Fruit fly (Drosophila melanogaster) whole organism, embryonic: ENCODE data around the gene Prx4.

Experiments used
- B-H1 ChIP-seq: fragments of 200-800 bp; sonication (Bioruptor generic); IDR thresholded peaks from 3 replicates; pipeline ENCODE4 v1.3.6; 2022; ENCODE audit warnings: missing biosample characterization, missing genetic modification characterization
- Blimp-1 ChIP-seq: fragments of 200-800 bp; sonication (Bioruptor generic); optimal IDR thresholded peaks from 3 replicates; lab custom pipeline; 2018; ENCODE audit warnings: missing biosample characterization, missing genetic modification characterization, mild to moderate bottlenecking, moderate library complexity, missing genetic modification reagents
- C15 ChIP-seq: fragments of 200-800 bp; sonication (Bioruptor generic); IDR thresholded peaks from 3 replicates; pipeline ENCODE4 v1.3.6; 2022; ENCODE audit warnings: missing biosample characterization, missing genetic modification characterization
- CG10366 ChIP-seq: fragments of 200-800 bp; sonication (Bioruptor generic); IDR thresholded peaks from 2 replicates; pipeline ENCODE4 v1.3.6; 2022; ENCODE audit warnings: missing biosample characterization, missing genetic modification characterization
- CG10979 ChIP-seq: fragments of 200-800 bp; sonication (Bioruptor generic); optimal IDR thresholded peaks from 2 replicates; lab custom pipeline; 2018; ENCODE audit warnings: missing biosample characterization, mild to moderate bottlenecking, missing genetic modification characterization, moderate library complexity
- CG11560 ChIP-seq: fragments of 200-800 bp; sonication (Bioruptor generic); IDR thresholded peaks from 3 replicates; pipeline ENCODE4 v1.3.6; 2022; ENCODE audit warnings: missing biosample characterization, missing genetic modification characterization
- CG12219 ChIP-seq: fragments of 200-800 bp; sonication (Bioruptor generic); optimal IDR thresholded peaks from 3 replicates; lab custom pipeline; 2018; ENCODE audit warnings: missing biosample characterization, mild to moderate bottlenecking, missing genetic modification characterization
- CG13775 ChIP-seq: fragments of 200-800 bp; sonication (Bioruptor generic); optimal IDR thresholded peaks from 3 replicates; lab custom pipeline; 2017; ENCODE audit warnings: missing biosample characterization, mild to moderate bottlenecking, missing genetic modification characterization
- CG14667 ChIP-seq: fragments of 200-800 bp; sonication (Bioruptor generic); IDR thresholded peaks from 2 replicates; pipeline ENCODE4 v1.3.6; 2022; ENCODE audit warnings: missing biosample characterization, missing genetic modification characterization
- CG16813 ChIP-seq: fragments of 200-800 bp; sonication (Bioruptor generic); IDR thresholded peaks from 3 replicates; pipeline ENCODE4 v1.3.6; 2022; ENCODE audit warnings: missing biosample characterization, missing genetic modification characterization; ENCODE audit not compliant: partially characterized antibody
- CG18262 ChIP-seq: fragments of 200-800 bp; optimal IDR thresholded peaks from 3 replicates; lab custom pipeline; 2019; ENCODE audit warnings: missing biosample characterization, mild to moderate bottlenecking, missing genetic modification characterization, moderate library complexity
- CG18764 ChIP-seq: fragments of 200-800 bp; sonication (Bioruptor generic); optimal IDR thresholded peaks from 3 replicates; lab custom pipeline; 2016; ENCODE audit warnings: missing biosample characterization, missing genetic modification characterization
- CG2199 ChIP-seq: fragments of 200-800 bp; sonication (Bioruptor generic); IDR thresholded peaks from 3 replicates; pipeline ENCODE4 v1.3.6; 2022; ENCODE audit warnings: missing biosample characterization, missing genetic modification characterization
- CG2875 ChIP-seq: fragments of 200-800 bp; sonication (Bioruptor generic); optimal IDR thresholded peaks from 2 replicates; lab custom pipeline; 2017; ENCODE audit warnings: missing biosample characterization, mild to moderate bottlenecking, missing genetic modification characterization, missing genetic modification reagents
- CG3281 ChIP-seq: fragments of 200-800 bp; sonication (Bioruptor generic); optimal IDR thresholded peaks from 3 replicates; lab custom pipeline; 2017; ENCODE audit warnings: missing biosample characterization, mild to moderate bottlenecking, missing genetic modification characterization
- CG5180 ChIP-seq: fragments of 200-800 bp; sonication (Bioruptor generic); optimal IDR thresholded peaks from 3 replicates; lab custom pipeline; 2017; ENCODE audit warnings: missing biosample characterization, missing genetic modification characterization, mild to moderate bottlenecking, moderate library complexity, missing genetic modification reagents
- CG7963 ChIP-seq: fragments of 200-800 bp; sonication (Bioruptor generic); IDR thresholded peaks from 3 replicates; pipeline ENCODE4 v1.3.6; 2022; ENCODE audit warnings: missing biosample characterization, missing genetic modification characterization; ENCODE audit not compliant: partially characterized antibody
- CG8089 ChIP-seq: fragments of 200-800 bp; sonication (Bioruptor generic); optimal IDR thresholded peaks from 3 replicates; lab custom pipeline; 2016; ENCODE audit warnings: missing biosample characterization, missing genetic modification characterization
- Camta ChIP-seq: fragments of 200-800 bp; sonication (Bioruptor generic); optimal IDR thresholded peaks from 2 replicates; lab custom pipeline; 2016; ENCODE audit warnings: missing biosample characterization, missing genetic modification characterization
- CrebB ChIP-seq: fragments of 200-800 bp; sonication (Bioruptor generic); optimal IDR thresholded peaks from 3 replicates; lab custom pipeline; 2018; ENCODE audit warnings: missing biosample characterization, mild to moderate bottlenecking, missing genetic modification characterization
- Dp ChIP-seq: fragments of 200-800 bp; sonication (Bioruptor generic); optimal IDR thresholded peaks from 2 replicates; lab custom pipeline; 2018; ENCODE audit warnings: missing biosample characterization, mild to moderate bottlenecking, missing genetic modification characterization, moderate library complexity
- Elba2 ChIP-seq: fragments of 200-800 bp; sonication (Bioruptor generic); optimal IDR thresholded peaks from 3 replicates; lab custom pipeline; 2016; ENCODE audit warnings: missing biosample characterization, missing genetic modification characterization
- Gsc ChIP-seq: fragments of 200-800 bp; sonication (Bioruptor generic); IDR thresholded peaks from 2 replicates; pipeline ENCODE4 v1.3.6; 2022; ENCODE audit warnings: missing biosample characterization, missing genetic modification characterization
- HmgD ChIP-seq: fragments of 200-800 bp; sonication (Bioruptor generic); optimal IDR thresholded peaks from 3 replicates; lab custom pipeline; 2016; ENCODE audit warnings: missing biosample characterization, missing genetic modification characterization
- Lim3 ChIP-seq: fragments of 200-800 bp; sonication (Bioruptor generic); IDR thresholded peaks from 2 replicates; pipeline ENCODE4 v1.3.6; 2022; ENCODE audit warnings: missing biosample characterization, missing genetic modification characterization
- Meics ChIP-seq: fragments of 200-800 bp; sonication (Bioruptor generic); optimal IDR thresholded peaks from 2 replicates; lab custom pipeline; 2017; ENCODE audit warnings: missing biosample characterization, mild to moderate bottlenecking, missing genetic modification characterization
- Poxn ChIP-seq: fragments of 200-800 bp; sonication (Bioruptor generic); IDR thresholded peaks from 2 replicates; pipeline ENCODE4 v1.3.6; 2022; ENCODE audit warnings: missing biosample characterization, missing genetic modification characterization
- Ravus ChIP-seq: fragments of 200-800 bp; sonication (Bioruptor generic); IDR thresholded peaks from 2 replicates; pipeline ENCODE4 v1.3.6; 2022; ENCODE audit warnings: missing biosample characterization, missing genetic modification characterization
- Stat92E ChIP-seq, 3 experiments: fragments of >200 bp in 2 of 3; fragments of 200-800 bp in 1 of 3; sonication (Bioruptor generic) in 1 of 3; optimal IDR thresholded peaks; 2 replicates each; lab custom pipeline; 2017 to 2019; ENCODE audit warnings: missing biosample characterization in 3 of 3, missing genetic modification characterization in 3 of 3, mild to moderate bottlenecking in 1 of 3, moderate library complexity in 1 of 3
- abd-A ChIP-seq: fragments of 200-800 bp; sonication (Bioruptor generic); optimal IDR thresholded peaks from 3 replicates; lab custom pipeline; 2019; ENCODE audit warnings: missing biosample characterization, mild to moderate bottlenecking, missing genetic modification characterization, moderate library complexity
- bowl ChIP-seq: fragments of 200-800 bp; sonication (Bioruptor generic); IDR thresholded peaks from 2 replicates; pipeline ENCODE4 v1.3.6; 2022; ENCODE audit warnings: missing biosample characterization, missing genetic modification characterization
- cad ChIP-seq: fragments of >200 bp; optimal IDR thresholded peaks from 2 replicates; lab custom pipeline; 2017; ENCODE audit warnings: missing biosample characterization, missing genetic modification characterization
- chif ChIP-seq, 2 experiments: fragments of 200-800 bp; sonication (Bioruptor generic); optimal IDR thresholded peaks; 3 replicates each; lab custom pipeline; 2016; ENCODE audit warnings: missing biosample characterization in 2 of 2, missing genetic modification characterization in 2 of 2
- esg ChIP-seq: fragments of 200-800 bp; sonication (Bioruptor generic); conservative IDR thresholded peaks from 2 replicates; pipeline ENCODE4 v1.3.6; 2022; ENCODE audit warnings: missing biosample characterization, missing genetic modification characterization
- exex ChIP-seq: fragments of 200-800 bp; sonication (Bioruptor generic); optimal IDR thresholded peaks from 4 replicates; lab custom pipeline; 2018; ENCODE audit warnings: missing biosample characterization, mild to moderate bottlenecking, missing genetic modification characterization, moderate library complexity
- eyg ChIP-seq: fragments of 200-800 bp; sonication (Bioruptor generic); optimal IDR thresholded peaks from 3 replicates; lab custom pipeline; 2016; ENCODE audit warnings: missing biosample characterization, missing genetic modification characterization
- fd102C ChIP-seq: fragments of 200-800 bp; sonication (Bioruptor generic); optimal IDR thresholded peaks from 2 replicates; lab custom pipeline; 2018; ENCODE audit warnings: missing biosample characterization, mild to moderate bottlenecking, missing genetic modification characterization, moderate library complexity
- fd96Cb ChIP-seq: fragments of 200-800 bp; sonication (Bioruptor generic); optimal IDR thresholded peaks from 2 replicates; lab custom pipeline; 2018; ENCODE audit warnings: missing biosample characterization, mild to moderate bottlenecking, missing genetic modification characterization, moderate library complexity
- gsb ChIP-seq: fragments of 200-800 bp; sonication (Bioruptor generic); IDR thresholded peaks from 2 replicates; pipeline ENCODE4 v1.3.6; 2022; ENCODE audit warnings: missing biosample characterization, missing genetic modification characterization
- her ChIP-seq: fragments of 200-800 bp; sonication (Bioruptor generic); optimal IDR thresholded peaks from 2 replicates; lab custom pipeline; 2016; ENCODE audit warnings: missing biosample characterization, missing genetic modification characterization
- knrl ChIP-seq: fragments of 200-800 bp; sonication (Bioruptor generic); IDR thresholded peaks from 3 replicates; pipeline ENCODE4 v1.3.6; 2022; ENCODE audit warnings: missing biosample characterization, missing genetic modification characterization; ENCODE audit not compliant: partially characterized antibody
- lbe ChIP-seq: fragments of 200-800 bp; sonication (Bioruptor generic); optimal IDR thresholded peaks from 2 replicates; lab custom pipeline; 2016; ENCODE audit warnings: missing biosample characterization, mild to moderate bottlenecking, missing genetic modification characterization
- maf-S ChIP-seq: fragments of 200-800 bp; sonication (Bioruptor generic); optimal IDR thresholded peaks from 2 replicates; lab custom pipeline; 2016; ENCODE audit warnings: missing biosample characterization, missing genetic modification characterization
- pros ChIP-seq: fragments of 200-800 bp; sonication (Bioruptor generic); optimal IDR thresholded peaks from 3 replicates; lab custom pipeline; 2019; ENCODE audit warnings: missing biosample characterization, mild to moderate bottlenecking, missing genetic modification characterization, moderate library complexity
- pzg ChIP-seq: fragments of 200-800 bp; sonication (Bioruptor generic); optimal IDR thresholded peaks from 3 replicates; lab custom pipeline; 2018; ENCODE audit warnings: missing biosample characterization, mild to moderate bottlenecking, missing genetic modification characterization, moderate library complexity
- scrt ChIP-seq: fragments of 200-800 bp; sonication (Bioruptor generic); optimal IDR thresholded peaks from 2 replicates; lab custom pipeline; 2018; ENCODE audit warnings: missing biosample characterization, mild to moderate bottlenecking, missing genetic modification characterization, moderate library complexity
- sob ChIP-seq: fragments of 200-800 bp; sonication (Bioruptor generic); IDR thresholded peaks from 2 replicates; pipeline ENCODE4 v1.3.6; 2022; ENCODE audit warnings: missing biosample characterization, missing genetic modification characterization
- tna ChIP-seq: fragments of 200-800 bp; sonication (Bioruptor generic); IDR thresholded peaks from 2 replicates; pipeline ENCODE4 v1.3.6; 2022; ENCODE audit warnings: missing biosample characterization, missing genetic modification characterization; ENCODE audit not compliant: partially characterized antibody
- yki ChIP-seq: fragments of >200 bp; optimal IDR thresholded peaks from 3 replicates; lab custom pipeline; 2018
- zen2 ChIP-seq: fragments of 200-800 bp; sonication (Bioruptor generic); IDR thresholded peaks from 3 replicates; pipeline ENCODE4 v1.3.6; 2022; ENCODE audit warnings: missing biosample characterization, missing genetic modification characterization; ENCODE audit not compliant: partially characterized antibody

Prx4 gene

dm6 chr3L:3077568-3078107 is 35.5 kb downstream of the Prx4 start (continued):
- TF ChIP-seq Stat92E (GFP tag; optimal IDR thresholded peaks at IDR 0.05; lab: Kevin White, UChicago) (no peak), gsb (GFP tag; lab: Robert Waterston, UW) (no peak), fd96Cb (tag; lab: Kevin White, UChicago) (no peak), CG10366 (0 out of 2 replicates have a peak, but pooled peaks have one; percentile 27), her (GFP tag; lab: Kevin White, UChicago) (peak; percentile 71), Poxn (no peak), CG2875 (GFP tag; lab: Kevin White, UChicago) (no peak), Blimp-1 (GFP tag; lab: Kevin White, UChicago) (no peak), maf-S (GFP tag; lab: Kevin White, UChicago) (no peak), lbe (GFP tag; lab: Kevin White, UChicago) (peak; percentile 79), HmgD (GFP tag; lab: Kevin White, UChicago) (peak; percentile 5), cad (GFP tag; lab: Kevin White, UChicago) (peak; percentile 14), CG16813 (no peak), scrt (GFP tag; lab: Kevin White, UChicago) (peak; percentile 72), Elba2 (no peak), exex (tag; lab: Kevin White, UChicago) (peak; percentile 63), esg (GFP tag; lab: Robert Waterston, UW) (no peak), Ravus (GFP tag; lab: Robert Waterston, UW) (no peak), Gsc (GFP tag; lab: Robert Waterston, UW) (no peak), CG14667 (GFP tag; lab: Robert Waterston, UW) (no peak), eyg (peak; percentile 5), knrl (peak; percentile 36; the same call in 1 of the 3 replicates), CG13775 (GFP tag; lab: Kevin White, UChicago) (no peak), CG3281 (GFP tag; lab: Kevin White, UChicago) (peak; percentile 47), tna (peak; percentile 61; the same call in 1 of the 2 replicates), B-H1 (GFP tag; lab: Robert Waterston, UW) (no peak), yki (lab: Kevin White, UChicago) (no peak), CG5180 (GFP tag; lab: Kevin White, UChicago) (peak; percentile 81), CG18764 (no peak), CG10979 (tag; lab: Kevin White, UChicago) (no peak), chif (GFP tag; optimal IDR thresholded peaks at IDR 0.05; lab: Kevin White, UChicago) (no peak), CrebB (peak; percentile 20), sob (peak; percentile 58; the same call in 1 of the 2 replicates), Dp (peak; percentile 26), CG2199 (GFP tag; lab: Robert Waterston, UW) (no peak), pzg (GFP tag; lab: Kevin White, UChicago) (no peak), CG12219 (GFP tag; lab: Kevin White, UChicago) (no peak), CG11560 (no peak), CG8089 (no peak), pros (GFP tag; lab: Kevin White, UChicago) (peak; percentile 39), abd-A (tag; lab: Kevin White, UChicago) (peak; percentile 90), fd102C (GFP tag; lab: Kevin White, UChicago) (no peak), CG7963 (no peak), Camta (no peak), CG18262 (tag; lab: Kevin White, UChicago) (no peak), bowl (GFP tag; lab: Robert Waterston, UW) (no peak), zen2 (GFP tag; lab: Robert Waterston, UW) (no peak), Lim3 (no peak), C15 (GFP tag; lab: Robert Waterston, UW) (no peak), Meics (GFP tag; lab: Kevin White, UChicago) (peak; percentile 33)
